Fruit fly (Drosophila melanogaster): ENCODE measurements around the gene CG32712.

DNA sequence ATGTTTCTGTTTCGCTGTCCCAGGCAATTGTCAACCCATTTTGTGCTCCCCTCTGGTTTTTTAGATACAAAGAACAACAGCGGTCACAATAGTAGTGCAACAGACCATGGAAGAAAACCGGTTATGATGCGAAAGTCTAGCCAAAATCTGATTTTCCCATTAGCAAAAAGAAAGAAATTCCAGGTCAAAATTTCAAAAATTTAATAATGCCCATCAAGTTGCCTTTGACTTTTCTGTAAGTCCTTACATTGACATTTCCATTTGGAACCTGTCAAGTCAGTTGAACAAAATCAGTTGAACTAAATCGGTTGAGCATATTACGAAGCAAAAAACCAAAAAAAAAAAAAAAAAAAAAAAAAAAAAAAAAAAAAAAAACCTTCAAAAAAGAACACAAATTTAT, 16.7 kb downstream of the CG32712 start:
- TF ChIP-seq Dif (GFP tag; optimal IDR thresholded peaks at IDR 0.05; ENCODE audit: partially characterized antibody) = no peak
- no peak for TF ChIP-seq sv (GFP tag; optimal IDR thresholded peaks at IDR 0.05)

All from whole organism, wandering third instar larva.